Worm (Caenorhabditis elegans) whole organism, early embryonic: ENCODE data around the gene lido-9.
"Not testable (repeated sequence)": the region's sequence is repeated elsewhere in the genome, so short reads cannot be mapped to it uniquely, and the experiment has no call there.

ENCODE experiments used
- B0310.2 ChIP-seq: sonication (generic microtip); optimal IDR thresholded peaks from 2 replicates; lab custom pipeline; 2016; ENCODE audit warnings: mild to moderate bottlenecking, missing genetic modification characterization, missing compliant biosample characterization
- F13C5.2 ChIP-seq: sonication (generic microtip); optimal IDR thresholded peaks from 2 replicates; lab custom pipeline; 2017; ENCODE audit warnings: mild to moderate bottlenecking, missing genetic modification characterization, inconsistent platforms, missing compliant biosample characterization
- aly-1 ChIP-seq: sonication (generic microtip); optimal IDR thresholded peaks from 2 replicates; lab custom pipeline; 2016; ENCODE audit warnings: missing genetic modification characterization, missing compliant biosample characterization
- ama-1 ChIP-seq: fragments of 150-350 bp; optimal IDR thresholded peaks from 2 replicates; lab custom pipeline; 2014
- ceh-13 ChIP-seq: fragments of 200-800 bp; sonication (Bioruptor generic); optimal IDR thresholded peaks from 2 replicates; lab custom pipeline; 2018; ENCODE audit warnings: mild to moderate bottlenecking, missing genetic modification characterization, missing compliant biosample characterization
- ceh-36 ChIP-seq: sonication (generic microtip); optimal IDR thresholded peaks from 2 replicates; lab custom pipeline; 2016; ENCODE audit warnings: missing genetic modification characterization, inconsistent platforms, missing compliant biosample characterization
- ets-7 ChIP-seq: sonication (generic microtip); optimal IDR thresholded peaks from 2 replicates; lab custom pipeline; 2016; ENCODE audit warnings: missing genotype, missing genetic modification characterization, missing compliant biosample characterization
- flt-1 ChIP-seq: fragments of 200-800 bp; sonication (Bioruptor generic); IDR thresholded peaks from 2 replicates; pipeline ENCODE4 v1.3.6; 2022; ENCODE audit warnings: missing genetic modification characterization, missing compliant biosample characterization
- hmbx-1 ChIP-seq: sonication (generic microtip); optimal IDR thresholded peaks from 2 replicates; lab custom pipeline; 2016; ENCODE audit warnings: mild to moderate bottlenecking, missing genetic modification characterization, missing compliant biosample characterization
- hmg-4 ChIP-seq: fragments of 200-800 bp; sonication (Bioruptor generic); optimal IDR thresholded peaks from 2 replicates; lab custom pipeline; 2018; ENCODE audit warnings: mild to moderate bottlenecking, missing genetic modification characterization, missing compliant biosample characterization
- hnd-1 ChIP-seq: sonication (generic microtip); optimal IDR thresholded peaks from 2 replicates; lab custom pipeline; 2016; ENCODE audit warnings: missing genetic modification characterization, missing compliant biosample characterization
- pes-1 ChIP-seq: fragments of 200-800 bp; sonication (Bioruptor generic); IDR thresholded peaks from 2 replicates; pipeline ENCODE4 v1.3.6; 2022; ENCODE audit warnings: missing genetic modification reagents, missing genetic modification characterization, missing compliant biosample characterization
- scrt-1 ChIP-seq: fragments of 200-800 bp; sonication (Bioruptor generic); IDR thresholded peaks from 2 replicates; pipeline ENCODE4 v1.3.6; 2022; ENCODE audit warnings: missing genetic modification characterization, missing compliant biosample characterization
- sea-1 ChIP-seq: fragments of 200-800 bp; sonication (Bioruptor generic); conservative IDR thresholded peaks from 2 replicates; pipeline ENCODE4 v1.3.6; 2022; ENCODE audit warnings: missing genetic modification characterization, missing compliant biosample characterization
- tbx-11 ChIP-seq: fragments of 200-800 bp; sonication (Bioruptor generic); IDR thresholded peaks from 2 replicates; pipeline ENCODE4 v1.3.6; 2022; ENCODE audit warnings: missing genetic modification characterization, missing compliant biosample characterization
- tbx-37 ChIP-seq: fragments of 200-800 bp; sonication (Bioruptor generic); conservative IDR thresholded peaks from 2 replicates; pipeline ENCODE4 v1.3.6; 2022; ENCODE audit warnings: missing genetic modification reagents, missing genetic modification characterization, missing compliant biosample characterization
- tra-4 ChIP-seq: sonication (generic microtip); optimal IDR thresholded peaks from 2 replicates; lab custom pipeline; 2017; ENCODE audit warnings: missing genetic modification characterization, missing compliant biosample characterization

Gene lido-9

DNA sequence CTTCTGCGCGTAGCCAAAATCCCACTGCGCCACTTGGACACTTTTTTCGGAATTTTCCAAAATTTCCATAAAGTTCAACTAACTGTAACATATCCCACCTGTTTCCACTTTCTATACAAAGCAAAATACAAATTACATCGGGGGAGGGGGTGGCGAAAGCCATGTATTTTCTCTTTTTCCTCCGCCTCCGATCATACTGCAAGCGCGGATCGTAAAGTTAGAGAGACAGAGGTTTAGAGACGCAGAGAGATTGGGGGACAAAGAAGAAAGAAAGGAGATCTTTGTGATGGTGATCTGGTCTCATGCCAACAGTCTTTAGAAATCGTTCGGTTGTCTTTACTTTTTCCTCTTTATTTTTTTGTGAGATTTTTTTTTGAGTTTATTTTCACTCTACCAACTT is 27.7 kb downstream of the lido-9 start:
- TF ChIP-seq pes-1 (GFP tag; lab: Robert Waterston, UW), result no peak
- TF ChIP-seq tbx-37 (GFP tag; lab: Robert Waterston, UW), result no peak
- TF ChIP-seq sea-1 (GFP tag; lab: Robert Waterston, UW), result no peak
- TF ChIP-seq ets-7 (tag; lab: Kevin White, UChicago), result no peak
- no peak for TF ChIP-seq hnd-1 (tag; lab: Kevin White, UChicago)
- TF ChIP-seq ceh-36 (tag; lab: Kevin White, UChicago), result no peak
- TF ChIP-seq scrt-1, result no peak
- no peak for TF ChIP-seq hmg-4 (GFP tag; lab: Kevin White, UChicago)
- TF ChIP-seq B0310.2 (tag; lab: Kevin White, UChicago), result no peak
- no peak for TF ChIP-seq hmbx-1
- TF ChIP-seq tbx-11, result no peak
- TF ChIP-seq ama-1 (lab: Kevin White, UChicago), result no peak
- TF ChIP-seq aly-1 (tag; lab: Kevin White, UChicago), result no peak
- no peak for TF ChIP-seq flt-1 (GFP tag; lab: Robert Waterston, UW)
- TF ChIP-seq ceh-13 (GFP tag; lab: Kevin White, UChicago), result no peak
- TF ChIP-seq F13C5.2 (tag; lab: Kevin White, UChicago), result no peak
- TF ChIP-seq tra-4 (tag; lab: Kevin White, UChicago), result no peak

DNA sequence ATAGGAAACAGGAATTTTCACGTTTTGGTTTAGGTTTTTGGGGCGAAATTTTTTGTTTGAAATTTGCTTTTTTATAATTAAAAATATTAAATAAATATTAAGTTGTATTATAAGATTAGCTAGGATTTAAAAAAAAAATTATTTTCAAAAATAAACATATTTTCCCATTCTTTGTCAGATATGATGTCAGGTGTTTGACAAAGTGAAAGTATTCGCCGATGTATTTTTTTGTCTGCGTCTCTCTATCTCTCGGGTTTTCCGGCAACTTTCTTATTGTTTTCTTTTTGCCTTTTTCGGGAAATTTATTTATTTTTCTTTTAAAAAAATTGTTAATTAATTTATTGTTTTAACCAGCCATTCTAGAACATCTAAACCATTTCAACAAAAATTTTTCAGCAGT is 29.8 kb downstream of the lido-9 start:
- TF ChIP-seq ets-7 (tag; lab: Kevin White, UChicago), result no peak
- TF ChIP-seq ceh-36 (tag; lab: Kevin White, UChicago), result no peak
- TF ChIP-seq scrt-1, result no peak
- TF ChIP-seq ceh-13 (GFP tag; lab: Kevin White, UChicago), result no peak
- no peak for TF ChIP-seq F13C5.2 (tag; lab: Kevin White, UChicago)
- no peak for TF ChIP-seq tra-4 (tag; lab: Kevin White, UChicago)

ce11 chrII:3032480-3032879 is 31.9 kb downstream of the lido-9 start, which contains the start of gene B0454.6:
TSS of gene B0454.6 (plus strand) at chrII:3032780.
- not testable (repeated sequence) for TF ChIP-seq ama-1 (lab: Kevin White, UChicago); hmbx-1; hnd-1 (tag; lab: Kevin White, UChicago)

ce11 chrII:3034914-3035313 is 34.3 kb downstream of the lido-9 start:
- no peak for TF ChIP-seq B0310.2 (tag; lab: Kevin White, UChicago)
- no peak for TF ChIP-seq sea-1 (GFP tag; lab: Robert Waterston, UW)
- no peak for TF ChIP-seq ets-7 (tag; lab: Kevin White, UChicago)
- no peak for TF ChIP-seq F13C5.2 (tag; lab: Kevin White, UChicago)
- no peak for TF ChIP-seq scrt-1
- no peak for TF ChIP-seq pes-1 (GFP tag; lab: Robert Waterston, UW)
- no peak for TF ChIP-seq tbx-11
- no peak for TF ChIP-seq hmg-4 (GFP tag; lab: Kevin White, UChicago)
- no peak for TF ChIP-seq ceh-36 (tag; lab: Kevin White, UChicago)
- TF ChIP-seq hnd-1 (tag; lab: Kevin White, UChicago), result no peak
- no peak for TF ChIP-seq ceh-13 (GFP tag; lab: Kevin White, UChicago)
- TF ChIP-seq hmbx-1, result no peak
- TF ChIP-seq ama-1 (lab: Kevin White, UChicago), result no peak
- no peak for TF ChIP-seq tbx-37 (GFP tag; lab: Robert Waterston, UW)

ce11 chrII:3036344-3036743 is 35.8 kb downstream of the lido-9 start:
- no peak for TF ChIP-seq sea-1 (GFP tag; lab: Robert Waterston, UW)
- no peak for TF ChIP-seq tbx-11

DNA sequence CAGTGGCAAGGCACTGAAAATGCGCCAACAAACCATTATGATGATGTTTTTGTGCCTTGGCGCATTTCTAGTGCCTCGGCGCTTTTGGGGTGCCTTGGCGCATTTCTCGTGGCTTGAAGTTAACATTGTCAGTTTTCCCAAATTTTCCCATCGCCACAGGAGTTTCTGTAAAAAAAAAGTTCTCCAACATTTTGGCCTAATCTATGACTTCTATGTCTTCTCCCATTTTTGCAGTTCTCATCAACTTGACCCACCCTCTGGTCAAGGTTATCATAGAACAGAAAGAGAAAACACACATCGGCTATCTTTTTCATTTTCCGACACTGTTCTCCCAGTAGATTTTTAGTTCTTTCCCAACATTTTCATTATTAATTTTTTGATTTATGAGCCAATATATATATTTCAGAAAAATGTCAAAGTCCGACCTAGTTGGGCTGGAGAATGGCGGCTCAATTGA is 37.9 kb downstream of the lido-9 start, which contains the start of the genes B0454.26 and B0454.5:
Gene B0454.26 (minus strand): TSS at position 101 of the 457 bp plus-strand sequence.
Gene B0454.5 (plus strand): TSS at position 407 of the 457 bp plus-strand sequence.
- no peak for TF ChIP-seq hnd-1 (tag; lab: Kevin White, UChicago)
- no peak for TF ChIP-seq tbx-11
- TF ChIP-seq flt-1 (GFP tag; lab: Robert Waterston, UW), result no peak
- no peak for TF ChIP-seq aly-1 (tag; lab: Kevin White, UChicago)
- TF ChIP-seq pes-1 (GFP tag; lab: Robert Waterston, UW), result no peak
- no peak for TF ChIP-seq F13C5.2 (tag; lab: Kevin White, UChicago)
- no peak for TF ChIP-seq ceh-36 (tag; lab: Kevin White, UChicago)
- no peak for TF ChIP-seq ets-7 (tag; lab: Kevin White, UChicago)
- no peak for TF ChIP-seq sea-1 (GFP tag; lab: Robert Waterston, UW)
- no peak for TF ChIP-seq tbx-37 (GFP tag; lab: Robert Waterston, UW)

- TF ChIP-seq ceh-36 (tag; lab: Kevin White, UChicago) (no peak), hmg-4 (GFP tag; lab: Kevin White, UChicago) (no peak), hnd-1 (tag; lab: Kevin White, UChicago) (no peak), hmbx-1 (no peak), B0310.2 (tag; lab: Kevin White, UChicago) (no peak), sea-1 (GFP tag; lab: Robert Waterston, UW) (no peak), tbx-11 (no peak), scrt-1 (no peak), tbx-37 (GFP tag; lab: Robert Waterston, UW) (no peak), pes-1 (GFP tag; lab: Robert Waterston, UW) (no peak), flt-1 (GFP tag; lab: Robert Waterston, UW) (no peak), ets-7 (tag; lab: Kevin White, UChicago) (no peak)
These were observed 42.8 kb downstream of the lido-9 start, which contains the start of gene B0454.8 for ce11 chrII:3043358-3043757. TSS of gene B0454.8 (minus strand) at chrII:3043458.

- TF ChIP-seq ceh-13 (GFP tag; lab: Kevin White, UChicago) (no peak), ceh-36 (tag; lab: Kevin White, UChicago) (no peak), tbx-37 (GFP tag; lab: Robert Waterston, UW) (no peak), ets-7 (tag; lab: Kevin White, UChicago) (no peak), hmbx-1 (no peak), hnd-1 (tag; lab: Kevin White, UChicago) (no peak), F13C5.2 (tag; lab: Kevin White, UChicago) (no peak), B0310.2 (tag; lab: Kevin White, UChicago) (no peak), flt-1 (GFP tag; lab: Robert Waterston, UW) (no peak), scrt-1 (no peak), aly-1 (tag; lab: Kevin White, UChicago) (no peak), hmg-4 (GFP tag; lab: Kevin White, UChicago) (no peak)
These were observed 43.5 kb downstream of the lido-9 start, which contains the start of gene sri-29 for ce11 chrII:3044023-3044422. TSS of gene sri-29 (plus strand) at chrII:3044323.
